Worm (Caenorhabditis elegans) whole organism, young adult: ENCODE results near the gene klp-18.

Experiments
- B0019.2 ChIP-seq: fragments of 200-800 bp; sonication (Bioruptor generic); conservative IDR thresholded peaks from 2 replicates; pipeline ENCODE4 v1.3.6; 2022; ENCODE audit warnings: missing genetic modification reagents, missing genetic modification characterization, missing compliant biosample characterization
- egl-18 ChIP-seq: fragments of 200-800 bp; sonication (Bioruptor generic); IDR thresholded peaks from 2 replicates; pipeline ENCODE4 v1.3.6; 2022; ENCODE audit warnings: missing genetic modification reagents, missing genetic modification characterization, missing compliant biosample characterization

- TF ChIP-seq B0019.2 (no peak), egl-18 (no peak)
Measured at ce11 chrIV:7031019-7031418, 9.0 kb upstream of the klp-18 start.
